Worm (Caenorhabditis elegans) whole organism, L2 larva: ENCODE data around the gene Y38H6C.25.
A peak's percentile ranks its signal among the peaks of the same experiment; 100 is the strongest.

Source experiments
- C34F6.9 ChIP-seq: fragments of 150-350 bp; optimal IDR thresholded peaks from 2 replicates; lab custom pipeline; 2014; ENCODE audit warnings: missing biosample characterization, missing genetic modification characterization
- F13H6.1 ChIP-seq: sonication (generic microtip); optimal IDR thresholded peaks from 2 replicates; lab custom pipeline; 2016; ENCODE audit warnings: missing genetic modification characterization, missing compliant biosample characterization
- R02D3.7 ChIP-seq: fragments of 150-350 bp; optimal IDR thresholded peaks from 2 replicates; lab custom pipeline; 2014; ENCODE audit warnings: missing biosample characterization, missing genetic modification characterization
- Y55F3AM.14 ChIP-seq: fragments of 200-800 bp; sonication (Bioruptor generic); optimal IDR thresholded peaks from 2 replicates; lab custom pipeline; 2018; ENCODE audit warnings: mild to moderate bottlenecking, missing genetic modification characterization, missing compliant biosample characterization
- alr-1 ChIP-seq: fragments of 150-350 bp; optimal IDR thresholded peaks from 2 replicates; lab custom pipeline; 2014; ENCODE audit warnings: missing biosample characterization, missing genetic modification characterization
- ama-1 ChIP-seq: fragments of 150-350 bp; optimal IDR thresholded peaks from 2 replicates; lab custom pipeline; 2018; ENCODE audit warnings: inconsistent platforms
- ceh-82 ChIP-seq: fragments of 150-350 bp; optimal IDR thresholded peaks from 2 replicates; lab custom pipeline; 2014; ENCODE audit warnings: missing biosample characterization, missing genetic modification characterization
- crh-2 ChIP-seq: sonication (generic microtip); optimal IDR thresholded peaks from 2 replicates; lab custom pipeline; 2017; ENCODE audit warnings: missing biosample characterization, missing genetic modification characterization
- dmd-4 ChIP-seq: sonication (generic microtip); optimal IDR thresholded peaks from 2 replicates; lab custom pipeline; 2017; ENCODE audit warnings: missing biosample characterization, missing genetic modification characterization
- egl-27 ChIP-seq: sonication (generic microtip); optimal IDR thresholded peaks from 3 replicates; lab custom pipeline; 2017; ENCODE audit warnings: missing biosample characterization, missing genetic modification reagents, missing genetic modification characterization
- elt-1 ChIP-seq: fragments of 150-350 bp; optimal IDR thresholded peaks from 2 replicates; lab custom pipeline; 2014; ENCODE audit warnings: missing biosample characterization, missing genetic modification characterization
- elt-3 ChIP-seq: sonication (generic microtip); optimal IDR thresholded peaks from 2 replicates; lab custom pipeline; 2017; ENCODE audit warnings: missing biosample characterization, missing genetic modification characterization
- fos-1 ChIP-seq: fragments of 150-350 bp; optimal IDR thresholded peaks from 2 replicates; lab custom pipeline; 2014; ENCODE audit warnings: missing biosample characterization, missing genetic modification characterization
- gmeb-1 ChIP-seq: fragments of 150-350 bp; optimal IDR thresholded peaks from 2 replicates; lab custom pipeline; 2014; ENCODE audit warnings: missing biosample characterization, missing genetic modification characterization
- lin-11 ChIP-seq: fragments of 150-350 bp; sonication (generic microtip); optimal IDR thresholded peaks from 2 replicates; lab custom pipeline; 2014; ENCODE audit warnings: missing biosample characterization, missing genetic modification characterization, inconsistent platforms, mixed read lengths
- lin-13 ChIP-seq: fragments of 150-350 bp; optimal IDR thresholded peaks from 2 replicates; lab custom pipeline; 2014; ENCODE audit warnings: missing biosample characterization, missing genetic modification reagents, missing genetic modification characterization
- lin-39 ChIP-seq: fragments of 150-350 bp; optimal IDR thresholded peaks from 2 replicates; lab custom pipeline; 2014; ENCODE audit warnings: missing biosample characterization, missing genetic modification reagents, missing genetic modification characterization
- lsy-2 ChIP-seq, 2 experiments: fragments of 150-350 bp in 1 of 2; sonication (generic microtip) in 1 of 2; optimal IDR thresholded peaks; 2 replicates each; lab custom pipeline; 2014 to 2017; ENCODE audit warnings: missing biosample characterization in 2 of 2, missing genetic modification characterization in 2 of 2
- mab-5 ChIP-seq: fragments of 150-350 bp; optimal IDR thresholded peaks from 2 replicates; lab custom pipeline; 2014; ENCODE audit warnings: missing biosample characterization, missing genetic modification characterization
- mbf-1 ChIP-seq: sonication (generic microtip); optimal IDR thresholded peaks from 2 replicates; lab custom pipeline; 2017; ENCODE audit warnings: missing biosample characterization, missing genetic modification characterization
- nhr-10 ChIP-seq: sonication (generic microtip); optimal IDR thresholded peaks from 2 replicates; lab custom pipeline; 2017; ENCODE audit warnings: missing biosample characterization, missing genetic modification characterization
- nhr-12 ChIP-seq: fragments of 150-350 bp; optimal IDR thresholded peaks from 2 replicates; lab custom pipeline; 2014; ENCODE audit warnings: missing biosample characterization, missing genetic modification characterization
- nhr-21 ChIP-seq: fragments of 150-350 bp; optimal IDR thresholded peaks from 2 replicates; lab custom pipeline; 2014; ENCODE audit warnings: missing biosample characterization, missing genetic modification characterization
- nhr-23 ChIP-seq: fragments of 150-350 bp; optimal IDR thresholded peaks from 2 replicates; lab custom pipeline; 2014; ENCODE audit warnings: missing biosample characterization, missing genetic modification reagents, missing genetic modification characterization
- nhr-237 ChIP-seq: fragments of 150-350 bp; optimal IDR thresholded peaks from 2 replicates; lab custom pipeline; 2014; ENCODE audit warnings: missing biosample characterization, missing genetic modification characterization
- nhr-25 ChIP-seq: fragments of 150-350 bp; sonication (generic microtip); optimal IDR thresholded peaks from 3 replicates; lab custom pipeline; 2014; ENCODE audit warnings: missing biosample characterization, missing genetic modification characterization
- peb-1 ChIP-seq: fragments of 150-350 bp; optimal IDR thresholded peaks from 2 replicates; lab custom pipeline; 2014; ENCODE audit warnings: missing biosample characterization, missing genetic modification characterization
- sem-4 ChIP-seq: fragments of 150-350 bp; optimal IDR thresholded peaks from 2 replicates; lab custom pipeline; 2014; ENCODE audit warnings: missing biosample characterization, missing genetic modification reagents, missing genetic modification characterization
- skn-1 ChIP-seq: sonication (generic microtip); optimal IDR thresholded peaks from 2 replicates; lab custom pipeline; 2017; ENCODE audit warnings: missing biosample characterization, missing genetic modification characterization
- sma-9 ChIP-seq, 2 experiments: fragments of 150-350 bp in 1 of 2; sonication (generic microtip) in 1 of 2; optimal IDR thresholded peaks; 2 replicates each; lab custom pipeline; 2014 to 2016; ENCODE audit warnings: missing genetic modification characterization in 2 of 2, mild to moderate bottlenecking in 1 of 2, missing biosample characterization in 1 of 2, missing compliant biosample characterization in 1 of 2, missing genetic modification reagents in 1 of 2, moderate library complexity in 1 of 2
- unc-39 ChIP-seq: fragments of 150-350 bp; optimal IDR thresholded peaks from 2 replicates; lab custom pipeline; 2014; ENCODE audit warnings: missing biosample characterization, missing genetic modification characterization
- unc-55 ChIP-seq: fragments of 150-350 bp; sonication (generic microtip); optimal IDR thresholded peaks from 3 replicates; lab custom pipeline; 2014; ENCODE audit warnings: missing biosample characterization, missing genetic modification reagents, missing genetic modification characterization
- unc-62 ChIP-seq: fragments of 150-350 bp; optimal IDR thresholded peaks from 2 replicates; lab custom pipeline; 2014; ENCODE audit warnings: missing biosample characterization, missing genetic modification reagents, missing genetic modification characterization
- zag-1 ChIP-seq: fragments of 150-350 bp; optimal IDR thresholded peaks from 2 replicates; lab custom pipeline; 2014; ENCODE audit warnings: missing biosample characterization, missing genetic modification characterization
- ztf-11 ChIP-seq: sonication (generic microtip); optimal IDR thresholded peaks from 2 replicates; lab custom pipeline; 2017; ENCODE audit warnings: missing biosample characterization, missing genetic modification characterization

Y38H6C.25 gene

DNA sequence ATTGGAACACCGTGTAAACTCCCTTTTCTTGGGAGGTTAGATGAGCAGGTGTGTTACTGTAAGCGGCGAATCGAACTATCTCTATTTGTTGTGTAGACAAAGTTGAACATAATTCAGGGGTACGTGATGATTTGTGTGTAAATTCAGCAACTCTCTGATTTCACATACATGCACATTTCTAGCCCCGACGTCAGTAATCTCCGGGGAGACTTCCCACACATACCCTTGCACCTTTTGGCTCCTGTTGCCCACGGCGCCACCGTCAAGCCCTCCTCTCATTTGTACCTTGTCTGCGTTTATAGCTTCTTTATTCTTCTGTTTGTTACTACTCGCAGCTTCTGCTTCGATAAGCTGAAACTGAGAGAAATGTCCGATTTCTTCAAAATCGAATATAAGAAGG lies at the start of gene Y38H6C.25:
TSS of gene Y38H6C.25 (plus strand) at position 301 of the 400 bp plus-strand sequence.
- TF ChIP-seq ama-1 (lab: Kevin White, UChicago) (no peak), ceh-82 (tag; lab: Kevin White, UChicago) (no peak), unc-62 (GFP tag; lab: Kevin White, UChicago) (no peak), lin-13 (no peak), nhr-25 (tag; lab: Kevin White, UChicago) (no peak), sem-4 (no peak), alr-1 (tag; lab: Kevin White, UChicago) (no peak), elt-3 (tag; lab: Kevin White, UChicago) (no peak), egl-27 (tag; lab: Kevin White, UChicago) (no peak), skn-1 (tag; lab: Kevin White, UChicago) (no peak), zag-1 (no peak), C34F6.9 (tag; lab: Kevin White, UChicago) (no peak), sma-9 (GFP tag; optimal IDR thresholded peaks at IDR 0.05; lab: Kevin White, UChicago) (no peak), sma-9 (tag; optimal IDR thresholded peaks at IDR 0.05; lab: Kevin White, UChicago) (no peak), gmeb-1 (no peak), nhr-12 (tag; lab: Kevin White, UChicago) (no peak), Y55F3AM.14 (GFP tag; lab: Kevin White, UChicago) (no peak)

DNA sequence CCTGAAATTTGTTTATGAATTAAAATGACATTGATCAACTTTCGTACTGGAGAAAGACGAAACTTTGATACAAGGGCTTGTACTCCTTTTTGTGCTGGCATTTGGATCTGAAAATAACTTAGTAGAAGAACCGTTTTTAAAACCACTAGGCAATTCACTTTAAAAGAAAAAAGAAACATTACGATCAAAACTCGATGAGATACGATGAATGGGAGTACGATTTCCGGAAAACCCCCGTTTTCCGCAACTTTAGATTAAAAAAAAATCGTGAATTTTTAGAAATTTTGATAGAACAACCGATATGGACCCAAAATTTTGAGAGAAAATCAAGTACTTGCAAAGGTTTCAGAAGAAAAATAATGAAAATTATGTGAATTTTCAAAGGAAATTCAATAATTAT lies 48.6 kb upstream of the Y38H6C.25 start, which contains the start of gene B0250.8:
TSS of gene B0250.8 (minus strand) at position 101 of the 400 bp plus-strand sequence.
- TF ChIP-seq peb-1 (tag; lab: Kevin White, UChicago) (no peak), R02D3.7 (tag; lab: Kevin White, UChicago) (no peak), unc-55 (GFP tag; lab: Kevin White, UChicago) (no peak), gmeb-1 (no peak), nhr-237 (tag; lab: Kevin White, UChicago) (no peak), nhr-10 (tag; lab: Kevin White, UChicago) (no peak), F13H6.1 (tag; lab: Kevin White, UChicago) (no peak), lin-39 (tag; lab: Kevin White, UChicago) (no peak), nhr-23 (tag; lab: Kevin White, UChicago) (no peak), lin-11 (tag; lab: Kevin White, UChicago) (no peak), lin-13 (no peak), mab-5 (tag; lab: Kevin White, UChicago) (no peak), crh-2 (no peak)

DNA sequence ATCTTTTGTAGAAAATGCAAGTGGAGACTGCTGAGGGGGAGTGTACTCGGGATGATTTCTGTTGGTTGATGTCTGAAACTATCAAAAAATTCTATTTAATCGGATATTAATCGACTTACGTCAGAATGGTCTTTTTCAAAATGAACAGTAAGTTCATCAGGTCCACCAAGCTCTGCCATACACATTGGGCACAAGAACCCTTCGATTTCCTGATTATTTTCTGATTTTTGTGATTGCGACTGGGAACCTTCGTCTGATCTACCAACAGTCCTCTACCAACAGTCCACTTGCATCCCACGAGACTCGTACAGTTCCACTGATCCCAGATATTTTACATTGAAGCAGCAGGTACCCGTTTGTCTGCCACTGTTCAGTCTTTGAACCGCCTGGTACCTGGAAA lies 44.0 kb upstream of the Y38H6C.25 start:
- TF ChIP-seq elt-3 (tag; lab: Kevin White, UChicago) (no peak), nhr-21 (tag; lab: Kevin White, UChicago) (no peak), dmd-4 (tag; lab: Kevin White, UChicago) (no peak), sma-9 (GFP tag; optimal IDR thresholded peaks at IDR 0.05; lab: Kevin White, UChicago) (no peak), sma-9 (tag; optimal IDR thresholded peaks at IDR 0.05; lab: Kevin White, UChicago) (no peak), elt-1 (no peak), mbf-1 (tag; lab: Kevin White, UChicago) (no peak), lin-39 (tag; lab: Kevin White, UChicago) (no peak), ztf-11 (tag; lab: Kevin White, UChicago) (no peak), unc-55 (GFP tag; lab: Kevin White, UChicago) (no peak), Y55F3AM.14 (GFP tag; lab: Kevin White, UChicago) (no peak), unc-62 (GFP tag; lab: Kevin White, UChicago) (no peak), mab-5 (tag; lab: Kevin White, UChicago) (no peak), peb-1 (tag; lab: Kevin White, UChicago) (no peak), unc-39 (tag; lab: Kevin White, UChicago) (no peak), skn-1 (tag; lab: Kevin White, UChicago) (no peak)

DNA sequence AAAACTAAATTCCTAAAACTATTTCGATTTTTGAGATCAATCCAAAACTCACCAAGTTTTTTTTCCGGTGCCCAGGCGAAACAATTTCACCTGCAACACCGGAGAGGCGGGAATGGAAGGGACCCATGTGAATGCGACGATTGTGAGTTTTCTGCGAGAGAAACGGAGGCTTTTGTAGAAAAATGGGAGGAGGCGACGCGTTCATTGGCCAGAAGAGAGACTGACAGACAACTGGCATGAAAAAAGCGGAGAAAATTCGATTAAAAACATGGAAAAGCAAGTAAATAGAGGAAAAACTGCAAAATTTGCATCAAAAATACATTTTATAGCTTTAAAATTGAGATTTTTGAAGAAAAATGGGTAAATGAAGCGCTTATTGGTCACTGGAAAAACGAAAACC lies 43.2 kb upstream of the Y38H6C.25 start, which contains the start of gene B0250.7:
TSS of gene B0250.7 (minus strand) at position 232 of the 400 bp plus-strand sequence.
- TF ChIP-seq lsy-2 (tag; optimal IDR thresholded peaks at IDR 0.05; lab: Kevin White, UChicago) (peak in 1 of 2 experiments; percentile 19), mbf-1 (tag; lab: Kevin White, UChicago) (no peak), fos-1 (tag; lab: Kevin White, UChicago) (no peak), nhr-25 (tag; lab: Kevin White, UChicago) (no peak), nhr-23 (tag; lab: Kevin White, UChicago) (no peak)
